Fruit fly (Drosophila melanogaster): ENCODE data around the gene CG15399.

dm6 chr2L:2767627-2768026 lies 3.9 kb downstream of the CG15399 start, which contains the start of the genes Taf10b and Taf10:
- TF ChIP-seq Ets97D (GFP tag; optimal IDR thresholded peaks at IDR 0.05) (peak; percentile 18), insv (GFP tag; optimal IDR thresholded peaks at IDR 0.05) (no peak), MTF-1 (GFP tag; optimal IDR thresholded peaks at IDR 0.05; ENCODE audit: borderline replicate concordance) (no peak)

Data from whole organism, embryonic.